Worm (Caenorhabditis elegans) whole organism, L3 larva: ENCODE measurements around the gene Y49F6B.8.

ENCODE experiments used
- R02D3.7 ChIP-seq: fragments of 150-350 bp; optimal IDR thresholded peaks from 2 replicates; lab custom pipeline; 2014; ENCODE audit warnings: missing biosample characterization, missing genetic modification characterization
- ZK546.5 ChIP-seq: sonication (generic microtip); optimal IDR thresholded peaks from 2 replicates; lab custom pipeline; 2017; ENCODE audit warnings: missing biosample characterization, missing genetic modification characterization
- aly-2 ChIP-seq: fragments of 150-350 bp; optimal IDR thresholded peaks from 2 replicates; lab custom pipeline; 2014; ENCODE audit warnings: missing biosample characterization, missing genetic modification characterization
- ama-1 ChIP-seq: fragments of 150-350 bp; optimal IDR thresholded peaks from 2 replicates; lab custom pipeline; 2018
- ceh-16 ChIP-seq: sonication (generic microtip); optimal IDR thresholded peaks from 2 replicates; lab custom pipeline; 2017; ENCODE audit warnings: missing biosample characterization, missing genetic modification characterization
- ceh-28 ChIP-seq: fragments of 150-350 bp; optimal IDR thresholded peaks from 2 replicates; lab custom pipeline; 2014; ENCODE audit warnings: missing biosample characterization, missing genetic modification reagents, missing genetic modification characterization
- ceh-82 ChIP-seq: fragments of 150-350 bp; optimal IDR thresholded peaks from 2 replicates; lab custom pipeline; 2014; ENCODE audit warnings: missing biosample characterization, missing genetic modification characterization
- ceh-9 ChIP-seq: sonication (generic microtip); optimal IDR thresholded peaks from 2 replicates; lab custom pipeline; 2018; ENCODE audit warnings: missing biosample characterization, missing genetic modification characterization
- daf-12 ChIP-seq: fragments of 150-350 bp; optimal IDR thresholded peaks from 2 replicates; lab custom pipeline; 2014; ENCODE audit warnings: missing biosample characterization, missing genetic modification reagents, missing genetic modification characterization
- egl-27 ChIP-seq: sonication (generic microtip); optimal IDR thresholded peaks from 4 replicates; lab custom pipeline; 2017; ENCODE audit warnings: missing biosample characterization, missing genetic modification reagents, missing genetic modification characterization
- egl-5 ChIP-seq: fragments of 150-350 bp; optimal IDR thresholded peaks from 2 replicates; lab custom pipeline; 2017; ENCODE audit warnings: missing biosample characterization, missing genetic modification reagents, missing genetic modification characterization, inconsistent platforms
- elt-1 ChIP-seq: fragments of 150-350 bp; optimal IDR thresholded peaks from 2 replicates; lab custom pipeline; 2014; ENCODE audit warnings: missing biosample characterization, missing genetic modification characterization
- elt-2 ChIP-seq: sonication (generic microtip); optimal IDR thresholded peaks from 2 replicates; lab custom pipeline; 2016; ENCODE audit warnings: missing genetic modification reagents, mild to moderate bottlenecking, missing genetic modification characterization, missing compliant biosample characterization
- elt-3 ChIP-seq, 3 experiments: fragments of 150-350 bp in 1 of 3; sonication (generic microtip) in 2 of 3; optimal IDR thresholded peaks; 2 replicates in 2 of 3; 4 replicates in 1 of 3; lab custom pipeline; 2014 to 2017; ENCODE audit warnings: missing biosample characterization in 3 of 3, missing genetic modification characterization in 3 of 3
- eor-1 ChIP-seq, 2 experiments: fragments of 150-350 bp; optimal IDR thresholded peaks; 2 replicates each; lab custom pipeline; 2014 to 2018; ENCODE audit warnings: missing biosample characterization in 2 of 2, missing genetic modification characterization in 2 of 2
- fkh-10 ChIP-seq: sonication (generic microtip); optimal IDR thresholded peaks from 2 replicates; lab custom pipeline; 2017; ENCODE audit warnings: missing biosample characterization, missing genetic modification reagents, missing genetic modification characterization
- fkh-2 ChIP-seq: fragments of 150-350 bp; optimal IDR thresholded peaks from 2 replicates; lab custom pipeline; 2014; ENCODE audit warnings: missing biosample characterization, missing genetic modification reagents, missing genetic modification characterization
- fos-1 ChIP-seq: fragments of 150-350 bp; optimal IDR thresholded peaks from 2 replicates; lab custom pipeline; 2014; ENCODE audit warnings: missing biosample characterization, missing genetic modification characterization
- hmg-11 ChIP-seq: sonication (generic microtip); optimal IDR thresholded peaks from 2 replicates; lab custom pipeline; 2016; ENCODE audit warnings: missing genetic modification characterization, missing compliant biosample characterization
- jun-1 ChIP-seq: fragments of 150-350 bp; optimal IDR thresholded peaks from 2 replicates; lab custom pipeline; 2014; ENCODE audit warnings: missing biosample characterization, missing genetic modification reagents, missing genetic modification characterization
- lin-15B ChIP-seq: fragments of 150-350 bp; optimal IDR thresholded peaks from 2 replicates; lab custom pipeline; 2014; ENCODE audit warnings: missing biosample characterization, missing genetic modification characterization
- lin-39 ChIP-seq: fragments of 150-350 bp; optimal IDR thresholded peaks from 2 replicates; lab custom pipeline; 2018; ENCODE audit warnings: missing biosample characterization, missing genetic modification reagents, missing genetic modification characterization
- lsy-12 ChIP-seq: sonication (generic microtip); optimal IDR thresholded peaks from 2 replicates; lab custom pipeline; 2016; ENCODE audit warnings: mild to moderate bottlenecking, missing genetic modification characterization, missing compliant biosample characterization
- mdl-1 ChIP-seq: fragments of 150-350 bp; optimal IDR thresholded peaks from 2 replicates; lab custom pipeline; 2014; ENCODE audit warnings: missing biosample characterization, missing genetic modification characterization
- mml-1 ChIP-seq: fragments of 150-350 bp; sonication (generic microtip); optimal IDR thresholded peaks from 3 replicates; lab custom pipeline; 2014; ENCODE audit warnings: missing biosample characterization, missing genetic modification characterization
- nfya-1 ChIP-seq: sonication (generic microtip); optimal IDR thresholded peaks from 2 replicates; lab custom pipeline; 2017; ENCODE audit warnings: missing genetic modification characterization, mild to moderate bottlenecking, missing compliant biosample characterization, antibody characterized with exemption, moderate library complexity; ENCODE audit not compliant: insufficient read depth
- nhr-11 ChIP-seq: fragments of 150-350 bp; optimal IDR thresholded peaks from 2 replicates; lab custom pipeline; 2014; ENCODE audit warnings: missing biosample characterization, missing genetic modification characterization
- nhr-12 ChIP-seq: fragments of 150-350 bp; optimal IDR thresholded peaks from 2 replicates; lab custom pipeline; 2014; ENCODE audit warnings: missing biosample characterization, missing genetic modification characterization
- nhr-23 ChIP-seq: fragments of 150-350 bp; optimal IDR thresholded peaks from 2 replicates; lab custom pipeline; 2014; ENCODE audit warnings: missing biosample characterization, missing genetic modification reagents, missing genetic modification characterization
- nhr-237 ChIP-seq: fragments of 150-350 bp; optimal IDR thresholded peaks from 2 replicates; lab custom pipeline; 2014; ENCODE audit warnings: missing biosample characterization, missing genetic modification characterization
- nhr-25 ChIP-seq: sonication (generic microtip); optimal IDR thresholded peaks from 2 replicates; lab custom pipeline; 2017; ENCODE audit warnings: missing biosample characterization, missing genetic modification characterization
- nhr-28 ChIP-seq: fragments of 150-350 bp; optimal IDR thresholded peaks from 2 replicates; lab custom pipeline; 2014; ENCODE audit warnings: missing biosample characterization, missing genetic modification characterization
- nhr-43 ChIP-seq: sonication (generic microtip); optimal IDR thresholded peaks from 2 replicates; lab custom pipeline; 2016; ENCODE audit warnings: mild to moderate bottlenecking, missing genetic modification characterization, missing compliant biosample characterization; ENCODE audit not compliant: poor library complexity, severe bottlenecking
- nhr-67 ChIP-seq: fragments of 150-350 bp; optimal IDR thresholded peaks from 2 replicates; lab custom pipeline; 2014; ENCODE audit warnings: missing biosample characterization, missing genetic modification characterization
- nhr-76 ChIP-seq: fragments of 150-350 bp; sonication (generic microtip); optimal IDR thresholded peaks from 5 replicates; lab custom pipeline; 2014; ENCODE audit warnings: missing biosample characterization, missing genetic modification characterization
- nhr-77 ChIP-seq: fragments of 150-350 bp; optimal IDR thresholded peaks from 2 replicates; lab custom pipeline; 2014; ENCODE audit warnings: missing biosample characterization, missing genetic modification characterization
- pha-4 ChIP-seq: fragments of 150-350 bp; optimal IDR thresholded peaks from 2 replicates; lab custom pipeline; 2014; ENCODE audit warnings: missing biosample characterization, missing genetic modification reagents, missing genetic modification characterization
- pqm-1 ChIP-seq: fragments of 150-350 bp; optimal IDR thresholded peaks from 2 replicates; lab custom pipeline; 2017; ENCODE audit warnings: missing biosample characterization, missing genetic modification characterization, inconsistent platforms
- sea-2 ChIP-seq: fragments of 150-350 bp; sonication (generic microtip); optimal IDR thresholded peaks from 4 replicates; lab custom pipeline; 2014; ENCODE audit warnings: missing biosample characterization, missing genetic modification reagents, missing genetic modification characterization
- skn-1 ChIP-seq: fragments of 150-350 bp; optimal IDR thresholded peaks from 2 replicates; lab custom pipeline; 2014; ENCODE audit warnings: missing biosample characterization, missing genetic modification characterization
- snpc-4 ChIP-seq: fragments of 150-350 bp; optimal IDR thresholded peaks from 2 replicates; lab custom pipeline; 2014; ENCODE audit warnings: missing biosample characterization, missing genetic modification characterization
- tbx-2 ChIP-seq: sonication (generic microtip); optimal IDR thresholded peaks from 2 replicates; lab custom pipeline; 2016; ENCODE audit warnings: mild to moderate bottlenecking, missing genetic modification characterization, missing compliant biosample characterization
- unc-39 ChIP-seq: sonication (generic microtip); optimal IDR thresholded peaks from 4 replicates; lab custom pipeline; 2017; ENCODE audit warnings: missing biosample characterization, missing genetic modification characterization
- unc-62 ChIP-seq: fragments of 150-350 bp; sonication (generic microtip); optimal IDR thresholded peaks from 4 replicates; lab custom pipeline; 2014; ENCODE audit warnings: missing biosample characterization, missing genetic modification reagents, missing genetic modification characterization
- zag-1 ChIP-seq: fragments of 150-350 bp; optimal IDR thresholded peaks from 2 replicates; lab custom pipeline; 2014; ENCODE audit warnings: missing biosample characterization, missing genetic modification characterization
- ztf-11 ChIP-seq: fragments of 150-350 bp; optimal IDR thresholded peaks from 2 replicates; lab custom pipeline; 2014; ENCODE audit warnings: missing biosample characterization, missing genetic modification characterization
- ztf-4 ChIP-seq: fragments of 150-350 bp; optimal IDR thresholded peaks from 2 replicates; lab custom pipeline; 2014; ENCODE audit warnings: missing biosample characterization, missing genetic modification characterization

The Y49F6B.8 gene

ce11 chrII:3520988-3521850 lies 39.7 kb upstream of the Y49F6B.8 start, which contains the start of gene W09G10.9 (continued):
- TF ChIP-seq fkh-2, result no peak
- TF ChIP-seq pha-4 (tag; lab: Kevin White, UChicago), result peak; percentile 30
- TF ChIP-seq unc-62 (GFP tag; lab: Kevin White, UChicago), result no peak
- no peak for TF ChIP-seq fkh-10 (GFP tag; lab: Kevin White, UChicago)
- no peak for TF ChIP-seq eor-1 (tag; optimal IDR thresholded peaks at IDR 0.05; lab: Kevin White, UChicago)
- TF ChIP-seq unc-39 (tag; lab: Kevin White, UChicago), result no peak
- TF ChIP-seq ztf-4, result no peak
- TF ChIP-seq sea-2 (GFP tag; lab: Kevin White, UChicago), result no peak
- TF ChIP-seq ztf-11 (tag; lab: Kevin White, UChicago), result no peak
- no peak for TF ChIP-seq elt-1 (tag; lab: Kevin White, UChicago)
- TF ChIP-seq nhr-12 (tag; lab: Kevin White, UChicago), result no peak
- TF ChIP-seq ceh-28 (tag; lab: Kevin White, UChicago), result no peak
- peak; percentile 40 for TF ChIP-seq nhr-23 (tag; lab: Kevin White, UChicago)
- no peak for TF ChIP-seq ceh-9
- TF ChIP-seq nhr-67, result no peak
- TF ChIP-seq egl-5 (tag; lab: Kevin White, UChicago), result no peak

ce11 chrII:3518961-3519544 lies 37.6 kb upstream of the Y49F6B.8 start, which contains the start of gene clec-126:
TSS of gene clec-126 (plus strand) at chrII:3519494.
- TF ChIP-seq pha-4 (tag; lab: Kevin White, UChicago) (peak; percentile 59), snpc-4 (tag; lab: Kevin White, UChicago) (peak; percentile 29), lsy-12 (peak; percentile 79), ceh-28 (tag; lab: Kevin White, UChicago) (peak; percentile 18), nhr-11 (tag; lab: Kevin White, UChicago) (no peak), unc-62 (GFP tag; lab: Kevin White, UChicago) (no peak), ztf-4 (peak; percentile 49), nhr-25 (tag; lab: Kevin White, UChicago) (peak; percentile 76), ZK546.5 (tag; lab: Kevin White, UChicago) (no peak), egl-5 (tag; lab: Kevin White, UChicago) (peak; percentile 70), ceh-82 (tag; lab: Kevin White, UChicago) (peak; percentile 19), nhr-23 (tag; lab: Kevin White, UChicago) (peak; percentile 45), zag-1 (tag; lab: Kevin White, UChicago) (no peak), daf-12 (tag; lab: Kevin White, UChicago) (no peak), hmg-11 (peak; percentile 71), pqm-1 (tag; lab: Kevin White, UChicago) (peak; percentile 21), elt-3 (tag; optimal IDR thresholded peaks at IDR 0.05; lab: Kevin White, UChicago) (peak in 1 of 3 experiments; percentile 10), elt-2 (tag; lab: Kevin White, UChicago) (peak; percentile 78), nhr-77 (tag; lab: Kevin White, UChicago) (no peak), R02D3.7 (peak; percentile 17), elt-1 (tag; lab: Kevin White, UChicago) (no peak), jun-1 (tag; lab: Kevin White, UChicago) (peak; percentile 58), unc-39 (tag; lab: Kevin White, UChicago) (no peak), nhr-28 (tag; lab: Kevin White, UChicago) (no peak), nhr-237 (no peak), egl-27 (tag; lab: Kevin White, UChicago) (peak; percentile 72), ama-1 (lab: Kevin White, UChicago) (peak; percentile 55), fkh-2 (no peak), sea-2 (GFP tag; lab: Kevin White, UChicago) (no peak), mml-1 (tag; lab: Kevin White, UChicago) (no peak), nhr-12 (tag; lab: Kevin White, UChicago) (no peak), nhr-67 (no peak), lin-39 (peak; percentile 76), ceh-16 (peak; percentile 61), eor-1 (tag; optimal IDR thresholded peaks at IDR 0.05; lab: Kevin White, UChicago) (no peak), nhr-43 (tag; lab: Kevin White, UChicago) (peak; percentile 39), lin-15B (peak; percentile 51), fos-1 (tag; lab: Kevin White, UChicago) (no peak), skn-1 (tag; lab: Kevin White, UChicago) (peak; percentile 21), aly-2 (no peak), fkh-10 (GFP tag; lab: Kevin White, UChicago) (no peak), nfya-1 (tag; lab: Kevin White, UChicago) (peak; percentile 87), nhr-76 (tag; lab: Kevin White, UChicago) (no peak), mdl-1 (tag; lab: Kevin White, UChicago) (no peak), tbx-2 (peak; percentile 69), ceh-9 (no peak), ztf-11 (tag; lab: Kevin White, UChicago) (no peak)
